Worm (Caenorhabditis elegans) whole organism, L4 larva: Measurements from ENCODE around the gene xol-1.

ENCODE experiments used
- D1046.2 ChIP-seq: fragments of 200-800 bp; sonication (Bioruptor generic); IDR thresholded peaks from 2 replicates; pipeline ENCODE4 v1.3.6; 2022; ENCODE audit warnings: missing genetic modification characterization, missing compliant biosample characterization
- F10B5.3 ChIP-seq: sonication (generic microtip); optimal IDR thresholded peaks from 2 replicates; lab custom pipeline; 2016; ENCODE audit warnings: mild to moderate bottlenecking, missing genetic modification characterization, missing compliant biosample characterization
- F37D6.2 ChIP-seq: sonication (generic microtip); optimal IDR thresholded peaks from 2 replicates; lab custom pipeline; 2016; ENCODE audit warnings: mild to moderate bottlenecking, missing genetic modification characterization, missing compliant biosample characterization
- F44E2.7 ChIP-seq: fragments of 200-800 bp; sonication (Bioruptor generic); IDR thresholded peaks from 2 replicates; pipeline ENCODE4 v2.1.2; 2022; ENCODE audit warnings: missing genetic modification characterization, missing compliant biosample characterization
- F49E8.2 ChIP-seq: sonication (generic microtip); optimal IDR thresholded peaks from 2 replicates; lab custom pipeline; 2016; ENCODE audit warnings: missing compliant biosample characterization, mild to moderate bottlenecking, missing genetic modification characterization, borderline replicate concordance
- T20F7.1 ChIP-seq: fragments of 200-800 bp; sonication (Bioruptor generic); optimal IDR thresholded peaks from 2 replicates; lab custom pipeline; 2018; ENCODE audit warnings: mild to moderate bottlenecking, missing genetic modification characterization, missing compliant biosample characterization
- T26A8.4 ChIP-seq: fragments of 200-800 bp; sonication (Bioruptor generic); IDR thresholded peaks from 2 replicates; pipeline ENCODE4 v1.3.6; 2022; ENCODE audit warnings: missing genetic modification characterization, missing compliant biosample characterization
- Y105C5A.15 ChIP-seq: fragments of 200-800 bp; sonication (Bioruptor generic); IDR thresholded peaks from 2 replicates; pipeline ENCODE4 v1.3.6; 2022; ENCODE audit warnings: missing genetic modification characterization, missing compliant biosample characterization
- Y48G9A.11 ChIP-seq: fragments of 200-800 bp; sonication (Bioruptor generic); IDR thresholded peaks from 2 replicates; pipeline ENCODE4 v1.3.6; 2022; ENCODE audit warnings: missing genetic modification reagents, missing genetic modification characterization, missing compliant biosample characterization
- Y75B8A.6 ChIP-seq: fragments of 200-800 bp; sonication (Bioruptor generic); IDR thresholded peaks from 2 replicates; pipeline ENCODE4 v1.3.6; 2022; ENCODE audit warnings: missing genetic modification reagents, missing genetic modification characterization, missing compliant biosample characterization
- ZK337.2 ChIP-seq: fragments of 200-800 bp; sonication (Bioruptor generic); IDR thresholded peaks from 2 replicates; pipeline ENCODE4 v1.3.6; 2022; ENCODE audit warnings: missing genetic modification reagents, missing genetic modification characterization, missing compliant biosample characterization
- aha-1 ChIP-seq: fragments of 150-350 bp; peaks from one replicate; lab custom pipeline; 2014; ENCODE audit warnings: missing biosample characterization, missing genetic modification characterization
- arid-1 ChIP-seq: fragments of 200-800 bp; sonication (Bioruptor generic); conservative IDR thresholded peaks from 2 replicates; pipeline ENCODE4 v1.3.6; 2022; ENCODE audit warnings: missing genetic modification reagents, missing genetic modification characterization, missing compliant biosample characterization
- attf-4 ChIP-seq: sonication (generic microtip); optimal IDR thresholded peaks from 3 replicates; lab custom pipeline; 2017; ENCODE audit warnings: missing biosample characterization, missing genetic modification characterization
- ceh-20 ChIP-seq: fragments of 200-800 bp; sonication (Bioruptor generic); IDR thresholded peaks from 2 replicates; pipeline ENCODE4 v1.3.6; 2022; ENCODE audit warnings: missing genetic modification reagents, missing genetic modification characterization, missing compliant biosample characterization
- ceh-32 ChIP-seq: sonication (generic microtip); optimal IDR thresholded peaks from 2 replicates; lab custom pipeline; 2016; ENCODE audit warnings: mild to moderate bottlenecking, missing genetic modification characterization, missing compliant biosample characterization; ENCODE audit not compliant: poor library complexity
- ctbp-1 ChIP-seq: fragments of 200-800 bp; sonication (Bioruptor generic); IDR thresholded peaks from 2 replicates; pipeline ENCODE4 v1.3.6; 2022; ENCODE audit warnings: missing genetic modification reagents, missing genetic modification characterization, missing compliant biosample characterization
- dmd-6 ChIP-seq: fragments of 200-800 bp; sonication (Bioruptor generic); IDR thresholded peaks from 2 replicates; pipeline ENCODE4 v1.3.6; 2022; ENCODE audit warnings: missing genetic modification reagents, missing genetic modification characterization, missing compliant biosample characterization
- dmd-8 ChIP-seq: fragments of 200-800 bp; sonication (Bioruptor generic); IDR thresholded peaks from 2 replicates; pipeline ENCODE4 v1.3.6; 2022; ENCODE audit warnings: missing genetic modification characterization, missing compliant biosample characterization
- egl-27 ChIP-seq: sonication (generic microtip); optimal IDR thresholded peaks from 3 replicates; lab custom pipeline; 2017; ENCODE audit warnings: missing biosample characterization, missing genetic modification reagents, missing genetic modification characterization
- egl-43 ChIP-seq: fragments of 200-800 bp; sonication (Bioruptor generic); IDR thresholded peaks from 2 replicates; pipeline ENCODE4 v1.3.6; 2022; ENCODE audit warnings: missing genetic modification reagents, missing genetic modification characterization, missing compliant biosample characterization
- fkh-10 ChIP-seq: fragments of 150-350 bp; optimal IDR thresholded peaks from 2 replicates; lab custom pipeline; 2014; ENCODE audit warnings: missing biosample characterization, missing genetic modification reagents, missing genetic modification characterization
- fos-1 ChIP-seq: fragments of 150-350 bp; optimal IDR thresholded peaks from 2 replicates; lab custom pipeline; 2014; ENCODE audit warnings: missing biosample characterization, missing genetic modification characterization
- hlh-11 ChIP-seq: fragments of 200-800 bp; sonication (Bioruptor generic); optimal IDR thresholded peaks from 2 replicates; lab custom pipeline; 2018; ENCODE audit warnings: mild to moderate bottlenecking, missing genetic modification characterization, missing compliant biosample characterization
- hlh-30 ChIP-seq: sonication (generic microtip); optimal IDR thresholded peaks from 2 replicates; lab custom pipeline; 2017; ENCODE audit warnings: antibody characterized with exemption, mild to moderate bottlenecking, missing genetic modification characterization, missing compliant biosample characterization; ENCODE audit not compliant: insufficient read depth
- hmg-1.1 ChIP-seq: fragments of 200-800 bp; sonication (Bioruptor generic); IDR thresholded peaks from 2 replicates; pipeline ENCODE4 v1.3.6; 2022; ENCODE audit warnings: missing genetic modification reagents, missing genetic modification characterization, missing compliant biosample characterization
- jun-1 ChIP-seq: fragments of 150-350 bp; optimal IDR thresholded peaks from 2 replicates; lab custom pipeline; 2014; ENCODE audit warnings: missing biosample characterization, missing genetic modification reagents, missing genetic modification characterization
- lin-38 ChIP-seq: fragments of 200-800 bp; sonication (Bioruptor generic); IDR thresholded peaks from 2 replicates; pipeline ENCODE4 v1.3.6; 2022; ENCODE audit warnings: missing genetic modification reagents, missing genetic modification characterization, missing compliant biosample characterization
- lir-3 ChIP-seq: sonication (generic microtip); optimal IDR thresholded peaks from 2 replicates; lab custom pipeline; 2016; ENCODE audit warnings: mild to moderate bottlenecking, missing genetic modification characterization, missing compliant biosample characterization
- lsy-2 ChIP-seq, 2 experiments: fragments of 150-350 bp in 1 of 2; sonication (generic microtip) in 1 of 2; optimal IDR thresholded peaks; 2 replicates each; lab custom pipeline; 2014 to 2017; ENCODE audit warnings: missing biosample characterization in 2 of 2, missing genetic modification characterization in 2 of 2
- madf-5 ChIP-seq, 2 experiments: fragments of 200-800 bp; sonication (Bioruptor generic); IDR thresholded peaks; 2 replicates each; pipeline ENCODE4 v1.3.6; 2022; ENCODE audit warnings: missing compliant biosample characterization in 2 of 2, missing genetic modification characterization in 2 of 2
- madf-9 ChIP-seq: fragments of 200-800 bp; sonication (Bioruptor generic); conservative IDR thresholded peaks from 2 replicates; pipeline ENCODE4 v1.3.6; 2022; ENCODE audit warnings: missing genetic modification reagents, missing genetic modification characterization, missing compliant biosample characterization
- mdl-1 ChIP-seq, 2 experiments: fragments of 150-350 bp in 1 of 2; sonication (generic microtip) in 1 of 2; optimal IDR thresholded peaks; 2 replicates each; lab custom pipeline; 2014 to 2017; ENCODE audit warnings: missing biosample characterization in 2 of 2, missing genetic modification characterization in 2 of 2
- mdt-29 ChIP-seq: fragments of 200-800 bp; sonication (Bioruptor generic); IDR thresholded peaks from 2 replicates; pipeline ENCODE4 v1.3.6; 2022; ENCODE audit warnings: missing genetic modification reagents, missing genetic modification characterization, missing compliant biosample characterization
- mep-1 ChIP-seq: fragments of 150-350 bp; sonication (generic microtip); optimal IDR thresholded peaks from 3 replicates; lab custom pipeline; 2014; ENCODE audit warnings: missing biosample characterization, missing genetic modification characterization
- mes-2 ChIP-seq: sonication (generic microtip); optimal IDR thresholded peaks from 2 replicates; lab custom pipeline; 2016; ENCODE audit warnings: missing genotype, mild to moderate bottlenecking, missing genetic modification characterization, missing compliant biosample characterization; ENCODE audit not compliant: poor library complexity, severe bottlenecking
- nhr-10 ChIP-seq: fragments of 150-350 bp; optimal IDR thresholded peaks from 2 replicates; lab custom pipeline; 2014; ENCODE audit warnings: missing biosample characterization, missing genetic modification characterization
- nhr-11 ChIP-seq: fragments of 150-350 bp; optimal IDR thresholded peaks from 2 replicates; lab custom pipeline; 2014; ENCODE audit warnings: missing biosample characterization, missing genetic modification characterization
- pha-4 ChIP-seq, 2 experiments: fragments of 150-350 bp in 1 of 2; fragments of 200-800 bp in 1 of 2; sonication (Bioruptor generic) in 1 of 2; IDR thresholded peaks in 1 of 2; optimal IDR thresholded peaks in 1 of 2; 2 replicates each; pipeline versions ENCODE4 v1.3.6 to Lab custom; 2014 to 2022; ENCODE audit warnings: missing genetic modification characterization in 2 of 2, missing genetic modification reagents in 2 of 2, missing biosample characterization in 1 of 2, missing compliant biosample characterization in 1 of 2
- rbr-2 ChIP-seq: sonication (generic microtip); optimal IDR thresholded peaks from 2 replicates; lab custom pipeline; 2016; ENCODE audit warnings: missing genotype, missing genetic modification characterization, missing compliant biosample characterization
- saeg-2 ChIP-seq: fragments of 200-800 bp; sonication (Bioruptor generic); IDR thresholded peaks from 2 replicates; pipeline ENCODE4 v1.3.6; 2022; ENCODE audit warnings: missing genetic modification reagents, missing genetic modification characterization, missing compliant biosample characterization
- set-16 ChIP-seq: fragments of 200-800 bp; sonication (Bioruptor generic); IDR thresholded peaks from 2 replicates; pipeline ENCODE4 v1.3.6; 2022; ENCODE audit warnings: missing genetic modification reagents, missing genetic modification characterization, missing compliant biosample characterization
- tag-97 ChIP-seq: fragments of 200-800 bp; sonication (Bioruptor generic); IDR thresholded peaks from 2 replicates; pipeline ENCODE4 v1.3.6; 2022; ENCODE audit warnings: missing genetic modification characterization, missing compliant biosample characterization
- tra-1 ChIP-seq: fragments of 200-800 bp; sonication (Bioruptor generic); IDR thresholded peaks from 2 replicates; pipeline ENCODE4 v1.3.6; 2022; ENCODE audit warnings: missing genetic modification reagents, missing genetic modification characterization, missing compliant biosample characterization
- unc-62 ChIP-seq, 3 experiments: fragments of 150-350 bp in 1 of 3; sonication (generic microtip); optimal IDR thresholded peaks in 2 of 3; peaks in 1 of 3; 1 replicate in 1 of 3; 2 replicates in 2 of 3; lab custom pipeline; 2014 to 2017; ENCODE audit warnings: missing biosample characterization in 3 of 3, missing genetic modification characterization in 3 of 3, missing genetic modification reagents in 3 of 3, missing genotype in 1 of 3
- vab-7 ChIP-seq: fragments of 200-800 bp; sonication (Bioruptor generic); IDR thresholded peaks from 2 replicates; pipeline ENCODE4 v1.3.6; 2022; ENCODE audit warnings: missing genetic modification reagents, missing genetic modification characterization, missing compliant biosample characterization
- zag-1 ChIP-seq: fragments of 150-350 bp; optimal IDR thresholded peaks from 2 replicates; lab custom pipeline; 2014; ENCODE audit warnings: missing biosample characterization, missing genetic modification characterization
- zip-11 ChIP-seq: fragments of 200-800 bp; sonication (Bioruptor generic); IDR thresholded peaks from 2 replicates; pipeline ENCODE4 v1.3.6; 2022; ENCODE audit warnings: missing genetic modification characterization, missing compliant biosample characterization
- zip-2 ChIP-seq: fragments of 150-350 bp; optimal IDR thresholded peaks from 2 replicates; lab custom pipeline; 2014; ENCODE audit warnings: missing biosample characterization, missing genetic modification characterization

xol-1 gene

DNA sequence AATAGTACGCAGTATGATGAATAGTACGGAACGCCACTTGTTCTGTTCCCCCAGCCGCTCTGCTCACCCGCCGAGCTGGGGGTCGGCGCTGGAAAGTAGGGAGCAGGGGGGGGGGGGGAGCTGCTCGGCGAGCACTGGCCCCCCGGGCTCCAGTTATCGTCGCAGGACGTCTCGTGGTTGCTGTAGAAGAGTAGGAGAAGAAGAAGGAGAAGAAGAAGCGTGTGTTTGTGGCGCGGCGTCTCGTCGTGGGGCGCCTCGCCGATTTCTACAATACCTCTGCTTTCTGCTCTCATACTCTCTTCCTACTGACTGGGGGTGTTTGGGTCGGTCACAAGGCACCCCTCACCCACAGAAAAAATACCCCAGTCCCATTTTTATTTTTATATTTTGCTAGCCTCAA lies 23.8 kb upstream of the xol-1 start:
- TF ChIP-seq Y75B8A.6 (GFP tag; lab: Robert Waterston, UW) (peak; percentile 23; the same call in 1 of the 2 replicates), vab-7 (no peak), rbr-2 (tag; lab: Kevin White, UChicago) (peak; percentile 51), F37D6.2 (tag; lab: Kevin White, UChicago) (peak; percentile 26), D1046.2 (peak; percentile 65; the same call in 1 of the 2 replicates), F10B5.3 (no peak), tag-97 (no peak), dmd-6 (GFP tag; lab: Robert Waterston, UW) (no peak), jun-1 (no peak), zag-1 (tag; lab: Kevin White, UChicago) (no peak), T26A8.4 (peak; percentile 50; the same call in 1 of the 2 replicates), lin-38 (0 out of 2 replicates have a peak, but pooled peaks have one; percentile 24), lsy-2 (tag; optimal IDR thresholded peaks at IDR 0.05; lab: Kevin White, UChicago) (peak in 1 of 2 experiments; percentile 54), nhr-11 (tag; lab: Kevin White, UChicago) (no peak), mdt-29 (GFP tag; lab: Robert Waterston, UW) (no peak), arid-1 (GFP tag; lab: Robert Waterston, UW) (0 out of 2 replicates have a peak, but pooled peaks have one; percentile 22), dmd-8 (GFP tag; lab: Robert Waterston, UW) (0 out of 2 replicates have a peak, but pooled peaks have one; percentile 18), F49E8.2 (tag; lab: Kevin White, UChicago) (no peak), T20F7.1 (no peak), egl-43 (GFP tag; lab: Robert Waterston, UW) (peak; percentile 88), zip-11 (no peak), Y48G9A.11 (GFP tag; lab: Robert Waterston, UW) (peak; percentile 32; the same call in 1 of the 2 replicates), hlh-30 (tag; lab: Kevin White, UChicago) (peak; percentile 86), aha-1 (tag; lab: Kevin White, UChicago) (peak; percentile 52), nhr-10 (tag; lab: Kevin White, UChicago) (no peak), attf-4 (tag; lab: Kevin White, UChicago) (no peak), Y105C5A.15 (GFP tag; lab: Robert Waterston, UW) (0 out of 2 replicates have a peak, but pooled peaks have one; percentile 31), egl-27 (tag; lab: Kevin White, UChicago) (no peak), zip-2 (tag; lab: Kevin White, UChicago) (no peak), mep-1 (tag; lab: Kevin White, UChicago) (peak; percentile 69), ZK337.2 (GFP tag; lab: Robert Waterston, UW) (no peak), ceh-32 (tag; lab: Kevin White, UChicago) (no peak), ceh-20 (peak; percentile 62; the same call in 1 of the 2 replicates), pha-4 (GFP tag; IDR thresholded peaks at IDR 0.05; lab: Robert Waterston, UW) (peak; percentile 91; the same call in 1 of the 2 replicates), pha-4 (tag; optimal IDR thresholded peaks at IDR 0.05; lab: Kevin White, UChicago) (no peak), tra-1 (peak; percentile 33; the same call in 1 of the 2 replicates), set-16 (GFP tag; lab: Robert Waterston, UW) (peak; percentile 100), unc-62 (GFP tag; optimal IDR thresholded peaks at IDR 0.05 in 1 of 2; lab: Kevin White, UChicago) (no peak), unc-62 (tag; optimal IDR thresholded peaks at IDR 0.05; lab: Kevin White, UChicago) (no peak), fos-1 (no peak), hlh-11 (tag; lab: Kevin White, UChicago) (peak; percentile 47), saeg-2 (GFP tag; lab: Robert Waterston, UW) (peak; percentile 48; the same call in 1 of the 2 replicates), hmg-1.1 (GFP tag; lab: Robert Waterston, UW) (peak; percentile 77), madf-5 (GFP tag; IDR thresholded peaks at IDR 0.05; lab: Robert Waterston, UW) (no peak), mdl-1 (tag; optimal IDR thresholded peaks at IDR 0.05; lab: Kevin White, UChicago) (peak; percentile 7 to 50), fkh-10 (GFP tag; lab: Kevin White, UChicago) (no peak), mes-2 (tag; lab: Kevin White, UChicago) (peak; percentile 59), ctbp-1 (GFP tag; lab: Robert Waterston, UW) (peak; percentile 81), madf-9 (GFP tag; lab: Robert Waterston, UW) (no peak), F44E2.7 (GFP tag; lab: Robert Waterston, UW) (no peak), lir-3 (no peak)
